Worm (Caenorhabditis elegans) whole organism, L4/young adult: Measurements from ENCODE around the gene Y38E10A.28.

ENCODE experiments used
- W03F9.2 ChIP-seq: fragments of 150-350 bp; optimal IDR thresholded peaks from 2 replicates; lab custom pipeline; 2014; ENCODE audit warnings: missing biosample characterization, missing genetic modification characterization
- dao-5 ChIP-seq: sonication (generic microtip); optimal IDR thresholded peaks from 2 replicates; lab custom pipeline; 2016; ENCODE audit warnings: missing genotype, missing genetic modification characterization, moderate library complexity, missing compliant biosample characterization
- him-1 ChIP-seq: sonication (generic microtip); optimal IDR thresholded peaks from 2 replicates; lab custom pipeline; 2016; ENCODE audit warnings: missing genotype, missing genetic modification reagents, missing genetic modification characterization, missing compliant biosample characterization

Gene Y38E10A.28

DNA sequence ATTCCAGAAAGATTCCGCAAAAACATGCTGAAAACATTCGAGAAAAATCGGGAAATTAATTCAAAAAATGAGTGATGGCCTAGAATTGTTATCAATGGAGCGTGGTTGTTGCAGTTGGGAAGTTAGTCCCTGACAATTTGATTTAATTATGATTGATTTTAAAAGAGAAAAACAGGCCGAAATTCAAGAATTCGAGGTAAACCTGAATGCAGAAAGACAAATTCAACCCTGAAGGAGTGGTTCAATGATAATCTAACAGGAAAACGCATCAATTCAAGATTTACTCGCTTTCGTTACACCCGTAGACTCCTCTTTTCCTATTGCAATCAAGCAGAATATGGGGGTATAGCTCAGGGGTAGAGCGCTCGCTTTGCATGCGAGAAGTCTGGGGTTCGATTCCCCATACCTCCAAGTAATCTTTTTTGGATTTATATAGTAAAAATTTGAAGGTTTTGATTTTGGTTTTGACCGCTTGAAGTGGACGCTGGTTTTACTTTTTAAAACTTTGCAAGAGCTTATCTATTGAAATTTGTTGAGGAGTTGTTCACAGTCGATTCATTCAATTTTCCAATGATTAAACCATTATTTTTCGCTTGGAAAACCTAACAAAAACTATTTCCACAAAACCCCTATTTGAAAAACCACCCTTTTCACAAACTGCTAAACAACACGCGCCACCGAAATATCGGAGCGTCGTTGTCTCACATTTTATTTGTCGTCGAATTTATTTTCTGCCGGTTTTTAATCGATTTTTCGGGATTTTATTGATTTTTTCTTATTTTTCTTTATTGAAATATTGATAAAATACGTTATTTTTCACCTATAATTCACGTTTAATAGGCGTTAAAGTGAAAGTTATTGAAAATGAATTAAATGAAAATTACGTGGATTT is 48.7 kb downstream of the Y38E10A.28 start:
- TF ChIP-seq W03F9.2 (tag; lab: Kevin White, UChicago) (peak; percentile 84), dao-5 (tag; lab: Kevin White, UChicago) (no peak)

DNA sequence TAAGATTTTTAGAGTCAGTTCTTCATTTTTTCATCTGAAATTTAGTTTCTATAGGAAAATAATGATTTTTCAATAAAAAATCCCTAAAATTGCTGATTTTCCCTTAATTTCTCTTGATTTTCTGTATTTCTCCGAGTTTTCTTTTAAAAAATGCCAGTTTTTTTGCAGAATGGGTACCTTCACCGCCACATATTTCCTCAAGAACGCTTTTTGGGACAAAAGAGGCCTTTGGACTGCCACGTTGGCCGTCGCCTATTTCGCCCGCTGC is 49.3 kb downstream of the Y38E10A.28 start, which contains the start of gene Y38E10A.24:
Y38E10A.24 (plus strand) TSS at position 169 of the 268 bp plus-strand sequence.
- TF ChIP-seq dao-5 (tag; lab: Kevin White, UChicago) (no peak), W03F9.2 (tag; lab: Kevin White, UChicago) (no peak), him-1 (tag; lab: Kevin White, UChicago) (no peak)

DNA sequence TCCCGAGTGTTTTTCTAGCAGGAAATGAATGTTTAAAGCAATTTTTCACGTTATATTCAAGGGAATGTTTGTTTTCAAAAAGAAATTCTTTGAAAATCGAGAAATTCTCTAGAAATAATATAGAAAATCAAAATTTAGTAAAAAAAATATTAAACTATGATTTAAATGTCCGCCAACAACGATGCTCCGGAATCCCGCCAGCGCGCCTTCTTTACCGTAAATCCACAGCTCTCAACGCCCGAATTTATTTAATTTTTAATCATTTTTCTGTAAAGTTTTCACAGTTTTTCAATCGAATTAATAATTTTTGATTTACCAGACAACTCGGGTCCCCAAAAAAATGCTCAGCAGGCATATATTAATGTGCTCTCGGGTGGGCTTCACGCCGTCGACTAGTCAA is 50.1 kb downstream of the Y38E10A.28 start, which contains the start of the genes Y38E10A.33 and cox-10:
Y38E10A.33 (minus strand) TSS at position 12 of the 400 bp plus-strand sequence.
cox-10 (plus strand) TSS at position 320 of the 400 bp plus-strand sequence.
- no peak for TF ChIP-seq W03F9.2 (tag; lab: Kevin White, UChicago)
- TF ChIP-seq dao-5 (tag; lab: Kevin White, UChicago), result no peak
- no peak for TF ChIP-seq him-1 (tag; lab: Kevin White, UChicago)
